Fruit fly (Drosophila melanogaster) whole organism, embryonic: ENCODE measurements around the gene Chd64.
A peak's percentile ranks its signal among the peaks of the same experiment; 100 is the strongest.

Experiments used
- BtbVII ChIP-seq: fragments of 200-800 bp; sonication (Bioruptor generic); optimal IDR thresholded peaks from 3 replicates; lab custom pipeline; 2017; ENCODE audit warnings: missing biosample characterization, mild to moderate bottlenecking, missing genetic modification characterization
- CG10959 ChIP-seq: fragments of 200-800 bp; sonication (Bioruptor generic); IDR thresholded peaks from 2 replicates; pipeline ENCODE4 v1.3.6; 2022; ENCODE audit warnings: missing biosample characterization, missing genetic modification characterization
- CG11695 ChIP-seq: fragments of 200-800 bp; sonication (Bioruptor generic); IDR thresholded peaks from 3 replicates; pipeline ENCODE4 v1.3.6; 2022; ENCODE audit warnings: missing biosample characterization, missing genetic modification characterization
- CG12155 ChIP-seq: fragments of 200-800 bp; sonication (Bioruptor generic); optimal IDR thresholded peaks from 3 replicates; lab custom pipeline; 2016; ENCODE audit warnings: missing biosample characterization, missing genetic modification characterization
- CG12219 ChIP-seq: fragments of 200-800 bp; sonication (Bioruptor generic); optimal IDR thresholded peaks from 3 replicates; lab custom pipeline; 2018; ENCODE audit warnings: missing biosample characterization, mild to moderate bottlenecking, missing genetic modification characterization
- CG12744 ChIP-seq: fragments of 200-800 bp; sonication (Bioruptor generic); optimal IDR thresholded peaks from 2 replicates; lab custom pipeline; 2016; ENCODE audit warnings: missing biosample characterization, missing genetic modification characterization
- CG13624 ChIP-seq: fragments of 200-800 bp; sonication (Bioruptor generic); optimal IDR thresholded peaks from 2 replicates; lab custom pipeline; 2016; ENCODE audit warnings: missing biosample characterization, missing genetic modification characterization
- CG14965 ChIP-seq: fragments of 200-800 bp; sonication (Bioruptor generic); optimal IDR thresholded peaks from 2 replicates; lab custom pipeline; 2016; ENCODE audit warnings: missing biosample characterization, missing genetic modification characterization, borderline replicate concordance
- CG15011 ChIP-seq: fragments of 200-800 bp; sonication (Bioruptor generic); optimal IDR thresholded peaks from 3 replicates; lab custom pipeline; 2018; ENCODE audit warnings: missing biosample characterization, mild to moderate bottlenecking, missing genetic modification characterization
- CG15514 ChIP-seq: fragments of 200-800 bp; sonication (Bioruptor generic); optimal IDR thresholded peaks from 3 replicates; lab custom pipeline; 2017; ENCODE audit warnings: missing biosample characterization, missing genetic modification characterization, mild to moderate bottlenecking, moderate library complexity, missing genetic modification reagents
- CG17829 ChIP-seq: fragments of 200-800 bp; optimal IDR thresholded peaks from 2 replicates; lab custom pipeline; 2019; ENCODE audit warnings: missing biosample characterization, mild to moderate bottlenecking, missing genetic modification characterization, moderate library complexity
- CG18619 ChIP-seq: fragments of 200-800 bp; sonication (Bioruptor generic); optimal IDR thresholded peaks from 3 replicates; lab custom pipeline; 2017; ENCODE audit warnings: missing biosample characterization, mild to moderate bottlenecking, missing genetic modification characterization
- CG2116 ChIP-seq: fragments of 200-800 bp; sonication (Bioruptor generic); optimal IDR thresholded peaks from 3 replicates; lab custom pipeline; 2018; ENCODE audit warnings: missing biosample characterization, mild to moderate bottlenecking, missing genetic modification characterization
- CG31388 ChIP-seq: fragments of 200-800 bp; sonication (Bioruptor generic); optimal IDR thresholded peaks from 2 replicates; lab custom pipeline; 2016; ENCODE audit warnings: missing biosample characterization, missing genetic modification characterization
- CG34422 ChIP-seq: fragments of 200-800 bp; sonication (Bioruptor generic); IDR thresholded peaks from 3 replicates; pipeline ENCODE4 v1.3.6; 2022; ENCODE audit warnings: missing biosample characterization, missing genetic modification characterization
- CG6254 ChIP-seq: fragments of 200-800 bp; sonication (Bioruptor generic); optimal IDR thresholded peaks from 3 replicates; lab custom pipeline; 2017; ENCODE audit warnings: mild to moderate bottlenecking, missing biosample characterization, missing genetic modification reagents, missing genetic modification characterization
- CG6791 ChIP-seq: fragments of 200-800 bp; sonication (Bioruptor generic); IDR thresholded peaks from 3 replicates; pipeline ENCODE4 v1.3.6; 2022; ENCODE audit warnings: missing biosample characterization, missing genetic modification characterization; ENCODE audit not compliant: partially characterized antibody
- CG6854 ChIP-seq: fragments of 200-800 bp; sonication (Bioruptor generic); optimal IDR thresholded peaks from 3 replicates; lab custom pipeline; 2017; ENCODE audit warnings: missing biosample characterization, mild to moderate bottlenecking, missing genetic modification characterization
- CTCF ChIP-seq: fragments of 200-800 bp; sonication (Bioruptor generic); optimal IDR thresholded peaks from 2 replicates; lab custom pipeline; 2017; ENCODE audit warnings: missing biosample characterization, mild to moderate bottlenecking, missing genetic modification characterization, moderate library complexity
- Elba2 ChIP-seq: fragments of 200-800 bp; sonication (Bioruptor generic); optimal IDR thresholded peaks from 3 replicates; lab custom pipeline; 2016; ENCODE audit warnings: missing biosample characterization, missing genetic modification characterization
- Kr ChIP-seq: fragments of 200-800 bp; sonication (Bioruptor generic); optimal IDR thresholded peaks from 2 replicates; lab custom pipeline; 2017; ENCODE audit warnings: missing biosample characterization, mild to moderate bottlenecking, missing genetic modification characterization
- MBD-R2 ChIP-seq: fragments of 200-800 bp; sonication (Bioruptor generic); IDR thresholded peaks from 2 replicates; pipeline ENCODE4 v1.3.6; 2022; ENCODE audit warnings: missing biosample characterization, missing genetic modification characterization
- Mad ChIP-seq: fragments of 200-800 bp; sonication (Bioruptor generic); optimal IDR thresholded peaks from 2 replicates; lab custom pipeline; 2016; ENCODE audit warnings: missing biosample characterization, missing genetic modification characterization
- Myb ChIP-seq: fragments of 200-800 bp; sonication (Bioruptor generic); optimal IDR thresholded peaks from 2 replicates; lab custom pipeline; 2016; ENCODE audit warnings: missing biosample characterization, missing genetic modification characterization
- Neu2 ChIP-seq: fragments of 200-800 bp; sonication (Bioruptor generic); optimal IDR thresholded peaks from 3 replicates; lab custom pipeline; 2016; ENCODE audit warnings: missing biosample characterization, missing genetic modification characterization, borderline replicate concordance
- Oaz ChIP-seq: fragments of 200-800 bp; sonication (Bioruptor generic); IDR thresholded peaks from 2 replicates; pipeline ENCODE4 v1.3.6; 2022; ENCODE audit warnings: missing biosample characterization, missing genetic modification characterization
- Sin3A ChIP-seq: fragments of >200 bp; optimal IDR thresholded peaks from 2 replicates; lab custom pipeline; 2018
- Xrp1 ChIP-seq: fragments of 200-800 bp; sonication (Bioruptor generic); IDR thresholded peaks from 2 replicates; pipeline ENCODE4 v1.3.6; 2022; ENCODE audit warnings: missing biosample characterization, missing genetic modification characterization
- ac ChIP-seq: fragments of 200-800 bp; sonication (Bioruptor generic); optimal IDR thresholded peaks from 3 replicates; lab custom pipeline; 2017; ENCODE audit warnings: missing biosample characterization, mild to moderate bottlenecking, missing genetic modification characterization
- ap ChIP-seq: fragments of 200-800 bp; sonication (Bioruptor generic); IDR thresholded peaks from 2 replicates; pipeline ENCODE4 v1.3.6; 2022; ENCODE audit warnings: missing biosample characterization, missing genetic modification characterization
- bbx ChIP-seq: fragments of 200-800 bp; sonication (Bioruptor generic); IDR thresholded peaks from 2 replicates; pipeline ENCODE4 v1.3.6; 2022; ENCODE audit warnings: missing biosample characterization, missing genetic modification characterization; ENCODE audit not compliant: partially characterized antibody
- dpn ChIP-seq, 2 experiments: fragments of 200-800 bp; sonication (Bioruptor generic); optimal IDR thresholded peaks; 3 replicates each; lab custom pipeline; 2016; ENCODE audit warnings: missing biosample characterization in 2 of 2, missing genetic modification characterization in 2 of 2
- esg ChIP-seq: fragments of 200-800 bp; sonication (Bioruptor generic); conservative IDR thresholded peaks from 2 replicates; pipeline ENCODE4 v1.3.6; 2022; ENCODE audit warnings: missing biosample characterization, missing genetic modification characterization
- fd102C ChIP-seq: fragments of 200-800 bp; sonication (Bioruptor generic); optimal IDR thresholded peaks from 2 replicates; lab custom pipeline; 2018; ENCODE audit warnings: missing biosample characterization, mild to moderate bottlenecking, missing genetic modification characterization, moderate library complexity
- her ChIP-seq: fragments of 200-800 bp; sonication (Bioruptor generic); optimal IDR thresholded peaks from 2 replicates; lab custom pipeline; 2016; ENCODE audit warnings: missing biosample characterization, missing genetic modification characterization
- ind ChIP-seq: fragments of 200-800 bp; sonication (Bioruptor generic); optimal IDR thresholded peaks from 3 replicates; lab custom pipeline; 2016; ENCODE audit warnings: missing biosample characterization, missing genetic modification characterization
- kah ChIP-seq: fragments of 200-800 bp; sonication (Bioruptor generic); optimal IDR thresholded peaks from 2 replicates; lab custom pipeline; 2018; ENCODE audit warnings: missing biosample characterization, mild to moderate bottlenecking, missing genetic modification characterization
- kay ChIP-seq: fragments of 200-800 bp; sonication (Bioruptor generic); optimal IDR thresholded peaks from 2 replicates; lab custom pipeline; 2016; ENCODE audit warnings: missing biosample characterization, missing genetic modification characterization
- kni ChIP-seq: fragments of 200-800 bp; sonication (Bioruptor generic); optimal IDR thresholded peaks from 3 replicates; lab custom pipeline; 2017; ENCODE audit warnings: mild to moderate bottlenecking, missing biosample characterization, missing genetic modification reagents, missing genetic modification characterization
- lbe ChIP-seq: fragments of 200-800 bp; sonication (Bioruptor generic); optimal IDR thresholded peaks from 2 replicates; lab custom pipeline; 2016; ENCODE audit warnings: missing biosample characterization, mild to moderate bottlenecking, missing genetic modification characterization
- lmd ChIP-seq: fragments of 200-800 bp; sonication (Bioruptor generic); IDR thresholded peaks from 2 replicates; pipeline ENCODE4 v1.3.6; 2022; ENCODE audit warnings: missing biosample characterization, missing genetic modification characterization
- mam ChIP-seq: fragments of 200-800 bp; sonication (Bioruptor generic); optimal IDR thresholded peaks from 3 replicates; lab custom pipeline; 2016; ENCODE audit warnings: missing biosample characterization, missing genetic modification characterization
- mld ChIP-seq: fragments of 200-800 bp; sonication (Bioruptor generic); IDR thresholded peaks from 3 replicates; pipeline ENCODE4 v1.3.6; 2022; ENCODE audit warnings: missing biosample characterization, missing genetic modification characterization; ENCODE audit not compliant: partially characterized antibody
- run ChIP-seq: fragments of 200-800 bp; sonication (Bioruptor generic); optimal IDR thresholded peaks from 3 replicates; lab custom pipeline; 2018; ENCODE audit warnings: missing biosample characterization, mild to moderate bottlenecking, missing genetic modification characterization
- sens ChIP-seq: fragments of 200-800 bp; sonication (Bioruptor generic); peaks from one replicate; lab custom pipeline; 2016; ENCODE audit warnings: missing biosample characterization, missing genetic modification characterization
- seq ChIP-seq: fragments of 200-800 bp; sonication (Bioruptor generic); IDR thresholded peaks from 2 replicates; pipeline ENCODE4 v1.3.6; 2022; ENCODE audit warnings: missing biosample characterization, missing genetic modification characterization
- sim ChIP-seq: fragments of 200-800 bp; sonication (Bioruptor generic); IDR thresholded peaks from 2 replicates; pipeline ENCODE4 v1.3.6; 2022; ENCODE audit warnings: missing biosample characterization, missing genetic modification characterization
- sisA ChIP-seq: fragments of 200-800 bp; sonication (Bioruptor generic); IDR thresholded peaks from 2 replicates; pipeline ENCODE4 v1.3.6; 2022; ENCODE audit warnings: missing biosample characterization, missing genetic modification characterization
- sna ChIP-seq: fragments of 200-800 bp; sonication (Bioruptor generic); IDR thresholded peaks from 2 replicates; pipeline ENCODE4 v1.3.6; 2022; ENCODE audit warnings: missing biosample characterization, missing genetic modification characterization; ENCODE audit not compliant: partially characterized antibody
- tgo ChIP-seq: fragments of 200-800 bp; sonication (Bioruptor generic); IDR thresholded peaks from 3 replicates; pipeline ENCODE4 v1.3.6; 2022; ENCODE audit warnings: missing biosample characterization, missing genetic modification characterization
- usp ChIP-seq: fragments of >200 bp; optimal IDR thresholded peaks from 2 replicates; lab custom pipeline; 2017; ENCODE audit warnings: missing biosample characterization, missing genetic modification characterization

Chd64 gene

dm6 chr3L:4108844-4109494 lies 13.2 kb downstream of the Chd64 start (continued):
- peak; percentile 32 for TF ChIP-seq CG14965 (GFP tag; lab: Kevin White, UChicago)
- TF ChIP-seq Kr (GFP tag; lab: Kevin White, UChicago) = peak; percentile 29
- peak; percentile 29 for TF ChIP-seq run (tag; lab: Kevin White, UChicago)
- peak; percentile 58 for TF ChIP-seq sisA (GFP tag; lab: Robert Waterston, UW)
- peak; percentile 73 for TF ChIP-seq CG15011 (GFP tag; lab: Kevin White, UChicago)
- peak; percentile 18 for TF ChIP-seq her
- TF ChIP-seq fd102C (GFP tag; lab: Kevin White, UChicago) = no peak
- TF ChIP-seq mam (GFP tag; lab: Kevin White, UChicago) = peak; percentile 71
- no peak for TF ChIP-seq sna (GFP tag; lab: Robert Waterston, UW)
- TF ChIP-seq Neu2 (GFP tag; lab: Kevin White, UChicago) = no peak
- peak; percentile 16 for TF ChIP-seq ac (GFP tag; lab: Kevin White, UChicago)
- peak; percentile 7 for TF ChIP-seq Myb (GFP tag; lab: Kevin White, UChicago)
- peak; percentile 64 for TF ChIP-seq CG6254 (GFP tag; lab: Kevin White, UChicago)
- 0 out of 2 replicates have a peak, but pooled peaks have one; percentile 30 for TF ChIP-seq seq
- peak; percentile 68 for TF ChIP-seq kay (GFP tag; lab: Kevin White, UChicago)
- TF ChIP-seq Oaz (GFP tag; lab: Robert Waterston, UW) = no peak
- peak; percentile 73 for TF ChIP-seq CG12219 (GFP tag; lab: Kevin White, UChicago)
- TF ChIP-seq esg (GFP tag; lab: Robert Waterston, UW) = peak; percentile 42; the same call in 1 of the 2 replicates
- peak; percentile 56 for TF ChIP-seq CG13624 (GFP tag; lab: Kevin White, UChicago)
- no peak for TF ChIP-seq CG34422
- TF ChIP-seq MBD-R2 (GFP tag; lab: Robert Waterston, UW) = 0 out of 2 replicates have a peak, but pooled peaks have one; percentile 30
- TF ChIP-seq CG18619 (GFP tag; lab: Kevin White, UChicago) = peak; percentile 72
- TF ChIP-seq BtbVII (GFP tag; lab: Kevin White, UChicago) = peak; percentile 78
- TF ChIP-seq CG12744 (GFP tag; lab: Kevin White, UChicago) = peak; percentile 31
- TF ChIP-seq bbx (GFP tag; lab: Robert Waterston, UW) = no peak
- no peak for TF ChIP-seq Mad (GFP tag; lab: Kevin White, UChicago)
- TF ChIP-seq CG2116 = peak; percentile 23
- no peak for TF ChIP-seq usp (GFP tag; lab: Kevin White, UChicago)
- no peak for TF ChIP-seq mld
- TF ChIP-seq Sin3A = no peak
- TF ChIP-seq ap (GFP tag; lab: Robert Waterston, UW) = no peak
- TF ChIP-seq CG6854 = peak; percentile 5
- peak; percentile 79 for TF ChIP-seq ind
- no peak for TF ChIP-seq CG6791 (GFP tag; lab: Robert Waterston, UW)
- no peak for TF ChIP-seq lbe (GFP tag; lab: Kevin White, UChicago)
- no peak for TF ChIP-seq kni (GFP tag; lab: Kevin White, UChicago)
- no peak for TF ChIP-seq CTCF
- TF ChIP-seq kah (GFP tag; lab: Kevin White, UChicago) = peak; percentile 18
- TF ChIP-seq CG15514 (GFP tag; lab: Kevin White, UChicago) = peak; percentile 51
- no peak for TF ChIP-seq Elba2
- TF ChIP-seq CG10959 (GFP tag; lab: Robert Waterston, UW) = no peak
- TF ChIP-seq dpn (GFP tag; optimal IDR thresholded peaks at IDR 0.05; lab: Kevin White, UChicago) = peak; percentile 76 to 78
- TF ChIP-seq tgo = peak; percentile 58
- peak; percentile 74 for TF ChIP-seq CG17829
- peak; percentile 83 for TF ChIP-seq CG11695
- TF ChIP-seq CG31388 (GFP tag; lab: Kevin White, UChicago) = peak; percentile 3
- TF ChIP-seq sim = peak; percentile 71
- TF ChIP-seq sens = peak; percentile 97
- TF ChIP-seq Xrp1 (GFP tag; lab: Robert Waterston, UW) = peak; percentile 81
- peak; percentile 64 for TF ChIP-seq CG12155 (GFP tag; lab: Kevin White, UChicago)
- TF ChIP-seq lmd (GFP tag; lab: Robert Waterston, UW) = peak; percentile 74
